Worm (Caenorhabditis elegans): ENCODE data around the gene nlp-6.

DNA sequence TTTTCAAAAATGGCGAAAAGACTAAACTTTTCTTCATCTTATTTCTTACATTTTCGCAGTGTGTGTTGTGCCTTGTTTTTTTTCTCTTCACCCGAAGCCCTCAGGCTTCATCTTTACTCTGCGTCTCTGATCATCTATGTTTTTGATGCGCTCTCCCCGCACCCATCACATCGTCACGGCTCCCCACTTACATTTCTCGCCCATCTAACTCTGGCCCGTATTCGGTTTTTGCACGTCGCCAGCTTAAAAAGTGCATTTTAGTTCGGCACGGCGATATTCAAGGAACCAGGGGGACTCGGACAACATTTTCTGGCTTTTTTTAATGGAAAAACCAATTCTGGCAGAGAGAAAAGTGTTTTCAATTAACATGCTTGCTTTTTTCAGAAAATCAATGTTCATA lies 34.9 kb upstream of the nlp-6 start:
- TF ChIP-seq flt-1 (GFP tag; IDR thresholded peaks at IDR 0.05) (no peak), hmg-4 (GFP tag; optimal IDR thresholded peaks at IDR 0.05) (no peak), tbx-37 (GFP tag; conservative IDR thresholded peaks at IDR 0.05) (no peak), hnd-1 (tag; optimal IDR thresholded peaks at IDR 0.05) (no peak), F13C5.2 (tag; optimal IDR thresholded peaks at IDR 0.05) (no peak), ama-1 (optimal IDR thresholded peaks at IDR 0.05) (no peak), aly-1 (tag; optimal IDR thresholded peaks at IDR 0.05) (no peak), sea-1 (GFP tag; conservative IDR thresholded peaks at IDR 0.05) (no peak), B0310.2 (tag; optimal IDR thresholded peaks at IDR 0.05) (no peak)

All from whole organism, early embryonic.